Worm (Caenorhabditis elegans) whole organism, L4 larva: ENCODE results near the gene F18E9.7.

ENCODE experiments used
- F26F4.8 ChIP-seq: fragments of 200-800 bp; sonication (Bioruptor generic); conservative IDR thresholded peaks from 2 replicates; pipeline ENCODE4 v1.3.6; 2022; ENCODE audit warnings: missing genetic modification characterization, missing compliant biosample characterization
- F37D6.2 ChIP-seq: sonication (generic microtip); optimal IDR thresholded peaks from 2 replicates; lab custom pipeline; 2016; ENCODE audit warnings: mild to moderate bottlenecking, missing genetic modification characterization, missing compliant biosample characterization
- F44E2.7 ChIP-seq: fragments of 200-800 bp; sonication (Bioruptor generic); IDR thresholded peaks from 2 replicates; pipeline ENCODE4 v2.1.2; 2022; ENCODE audit warnings: missing genetic modification characterization, missing compliant biosample characterization
- F49E8.2 ChIP-seq: sonication (generic microtip); optimal IDR thresholded peaks from 2 replicates; lab custom pipeline; 2016; ENCODE audit warnings: missing compliant biosample characterization, mild to moderate bottlenecking, missing genetic modification characterization, borderline replicate concordance
- T26A8.4 ChIP-seq: fragments of 200-800 bp; sonication (Bioruptor generic); IDR thresholded peaks from 2 replicates; pipeline ENCODE4 v1.3.6; 2022; ENCODE audit warnings: missing genetic modification characterization, missing compliant biosample characterization
- Y48G9A.11 ChIP-seq: fragments of 200-800 bp; sonication (Bioruptor generic); IDR thresholded peaks from 2 replicates; pipeline ENCODE4 v1.3.6; 2022; ENCODE audit warnings: missing genetic modification reagents, missing genetic modification characterization, missing compliant biosample characterization
- Y75B8A.6 ChIP-seq: fragments of 200-800 bp; sonication (Bioruptor generic); IDR thresholded peaks from 2 replicates; pipeline ENCODE4 v1.3.6; 2022; ENCODE audit warnings: missing genetic modification reagents, missing genetic modification characterization, missing compliant biosample characterization
- ZK337.2 ChIP-seq: fragments of 200-800 bp; sonication (Bioruptor generic); IDR thresholded peaks from 2 replicates; pipeline ENCODE4 v1.3.6; 2022; ENCODE audit warnings: missing genetic modification reagents, missing genetic modification characterization, missing compliant biosample characterization
- ZK546.5 ChIP-seq, 2 experiments: sonication (generic microtip); optimal IDR thresholded peaks; 2 replicates each; lab custom pipeline; 2017; ENCODE audit warnings: missing biosample characterization in 2 of 2, missing genetic modification characterization in 2 of 2
- aly-2 ChIP-seq: sonication (generic microtip); optimal IDR thresholded peaks from 2 replicates; lab custom pipeline; 2018; ENCODE audit warnings: missing biosample characterization, missing genetic modification characterization
- arid-1 ChIP-seq: fragments of 200-800 bp; sonication (Bioruptor generic); conservative IDR thresholded peaks from 2 replicates; pipeline ENCODE4 v1.3.6; 2022; ENCODE audit warnings: missing genetic modification reagents, missing genetic modification characterization, missing compliant biosample characterization
- ceh-32 ChIP-seq: sonication (generic microtip); optimal IDR thresholded peaks from 2 replicates; lab custom pipeline; 2016; ENCODE audit warnings: mild to moderate bottlenecking, missing genetic modification characterization, missing compliant biosample characterization; ENCODE audit not compliant: poor library complexity
- ces-1 ChIP-seq: fragments of 150-350 bp; sonication (generic microtip); optimal IDR thresholded peaks from 4 replicates; lab custom pipeline; 2014; ENCODE audit warnings: missing biosample characterization, missing genetic modification reagents, missing genetic modification characterization
- daf-12 ChIP-seq: fragments of 150-350 bp; optimal IDR thresholded peaks from 2 replicates; lab custom pipeline; 2014; ENCODE audit warnings: missing biosample characterization, missing genetic modification reagents, missing genetic modification characterization
- daf-16 ChIP-seq, 3 experiments: sonication (generic microtip); optimal IDR thresholded peaks; 2 replicates each; lab custom pipeline; 2016 to 2017; ENCODE audit warnings: missing genetic modification characterization in 3 of 3, missing genetic modification reagents in 3 of 3, mild to moderate bottlenecking in 2 of 3, missing compliant biosample characterization in 2 of 3, missing biosample characterization in 1 of 3, moderate library complexity in 1 of 3
- daf-19 ChIP-seq: fragments of 200-800 bp; sonication (Bioruptor generic); conservative IDR thresholded peaks from 2 replicates; pipeline ENCODE4 v1.3.6; 2022; ENCODE audit warnings: missing genetic modification characterization, missing compliant biosample characterization
- daf-8 ChIP-seq: fragments of 200-800 bp; sonication (Bioruptor generic); IDR thresholded peaks from 2 replicates; pipeline ENCODE4 v1.3.6; 2022; ENCODE audit warnings: missing genetic modification characterization, missing compliant biosample characterization
- dmd-6 ChIP-seq: fragments of 200-800 bp; sonication (Bioruptor generic); IDR thresholded peaks from 2 replicates; pipeline ENCODE4 v1.3.6; 2022; ENCODE audit warnings: missing genetic modification reagents, missing genetic modification characterization, missing compliant biosample characterization
- duxl-1 ChIP-seq: sonication (generic microtip); optimal IDR thresholded peaks from 2 replicates; lab custom pipeline; 2016; ENCODE audit warnings: mild to moderate bottlenecking, missing genetic modification characterization, moderate library complexity, missing compliant biosample characterization; ENCODE audit not compliant: poor library complexity
- dve-1 ChIP-seq: sonication (generic microtip); optimal IDR thresholded peaks from 2 replicates; lab custom pipeline; 2017; ENCODE audit warnings: antibody characterized with exemption, mild to moderate bottlenecking, missing genetic modification characterization, missing compliant biosample characterization; ENCODE audit not compliant: insufficient read depth
- egl-27 ChIP-seq: sonication (generic microtip); optimal IDR thresholded peaks from 3 replicates; lab custom pipeline; 2017; ENCODE audit warnings: missing biosample characterization, missing genetic modification reagents, missing genetic modification characterization
- fos-1 ChIP-seq: fragments of 150-350 bp; optimal IDR thresholded peaks from 2 replicates; lab custom pipeline; 2014; ENCODE audit warnings: missing biosample characterization, missing genetic modification characterization
- hif-1 ChIP-seq, 2 experiments: sonication (generic microtip); optimal IDR thresholded peaks; 2 replicates each; lab custom pipeline; 2016 to 2017; ENCODE audit warnings: missing compliant biosample characterization in 2 of 2, missing genetic modification characterization in 2 of 2, missing genetic modification reagents in 2 of 2, missing genotype in 2 of 2, mild to moderate bottlenecking in 1 of 2
- jun-1 ChIP-seq: fragments of 150-350 bp; optimal IDR thresholded peaks from 2 replicates; lab custom pipeline; 2014; ENCODE audit warnings: missing biosample characterization, missing genetic modification reagents, missing genetic modification characterization
- lim-7 ChIP-seq: fragments of 200-800 bp; sonication (Bioruptor generic); IDR thresholded peaks from 2 replicates; pipeline ENCODE4 v1.3.6; 2022; ENCODE audit warnings: missing genetic modification characterization, missing compliant biosample characterization
- lin-15B ChIP-seq: fragments of 150-350 bp; sonication (generic microtip); optimal IDR thresholded peaks from 3 replicates; lab custom pipeline; 2014; ENCODE audit warnings: missing biosample characterization, missing genetic modification characterization
- lin-29 ChIP-seq: fragments of 200-800 bp; sonication (Bioruptor generic); IDR thresholded peaks from 2 replicates; pipeline ENCODE4 v1.3.6; 2022; ENCODE audit warnings: missing genetic modification reagents, missing genetic modification characterization, missing compliant biosample characterization
- lin-38 ChIP-seq: fragments of 200-800 bp; sonication (Bioruptor generic); IDR thresholded peaks from 2 replicates; pipeline ENCODE4 v1.3.6; 2022; ENCODE audit warnings: missing genetic modification reagents, missing genetic modification characterization, missing compliant biosample characterization
- lin-39 ChIP-seq: fragments of 150-350 bp; optimal IDR thresholded peaks from 2 replicates; lab custom pipeline; 2014; ENCODE audit warnings: missing biosample characterization, missing genetic modification reagents, missing genetic modification characterization
- madf-5 ChIP-seq, 2 experiments: fragments of 200-800 bp; sonication (Bioruptor generic); IDR thresholded peaks; 2 replicates each; pipeline ENCODE4 v1.3.6; 2022; ENCODE audit warnings: missing compliant biosample characterization in 2 of 2, missing genetic modification characterization in 2 of 2
- mxl-2 ChIP-seq: fragments of 200-800 bp; sonication (Bioruptor generic); conservative IDR thresholded peaks from 2 replicates; pipeline ENCODE4 v1.3.6; 2022; ENCODE audit warnings: missing genetic modification reagents, missing genetic modification characterization, missing compliant biosample characterization
- nhr-237 ChIP-seq: sonication (generic microtip); optimal IDR thresholded peaks from 2 replicates; lab custom pipeline; 2017; ENCODE audit warnings: missing biosample characterization, missing genetic modification characterization
- nhr-25 ChIP-seq: sonication (generic microtip); optimal IDR thresholded peaks from 2 replicates; lab custom pipeline; 2017; ENCODE audit warnings: missing genetic modification characterization, mild to moderate bottlenecking, missing compliant biosample characterization, antibody characterized with exemption, moderate library complexity, borderline replicate concordance; ENCODE audit not compliant: insufficient read depth
- nhr-28 ChIP-seq: fragments of 150-350 bp; optimal IDR thresholded peaks from 2 replicates; lab custom pipeline; 2014; ENCODE audit warnings: missing biosample characterization, missing genetic modification characterization
- nhr-48 ChIP-seq: sonication (generic microtip); optimal IDR thresholded peaks from 2 replicates; lab custom pipeline; 2016; ENCODE audit warnings: mild to moderate bottlenecking, missing genetic modification characterization, missing compliant biosample characterization
- pha-4 ChIP-seq, 2 experiments: fragments of 150-350 bp in 1 of 2; fragments of 200-800 bp in 1 of 2; sonication (Bioruptor generic) in 1 of 2; IDR thresholded peaks in 1 of 2; optimal IDR thresholded peaks in 1 of 2; 2 replicates each; pipeline versions ENCODE4 v1.3.6 to Lab custom; 2014 to 2022; ENCODE audit warnings: missing genetic modification characterization in 2 of 2, missing genetic modification reagents in 2 of 2, missing biosample characterization in 1 of 2, missing compliant biosample characterization in 1 of 2
- sdz-12 ChIP-seq: fragments of 200-800 bp; sonication (Bioruptor generic); optimal IDR thresholded peaks from 2 replicates; lab custom pipeline; 2018; ENCODE audit warnings: mild to moderate bottlenecking, missing genetic modification characterization, missing compliant biosample characterization
- spr-3 ChIP-seq: fragments of 200-800 bp; sonication (Bioruptor generic); optimal IDR thresholded peaks from 2 replicates; lab custom pipeline; 2018; ENCODE audit warnings: mild to moderate bottlenecking, missing genetic modification characterization, missing compliant biosample characterization
- tra-1 ChIP-seq: fragments of 200-800 bp; sonication (Bioruptor generic); IDR thresholded peaks from 2 replicates; pipeline ENCODE4 v1.3.6; 2022; ENCODE audit warnings: missing genetic modification reagents, missing genetic modification characterization, missing compliant biosample characterization
- unc-62 ChIP-seq, 3 experiments: fragments of 150-350 bp in 1 of 3; sonication (generic microtip); optimal IDR thresholded peaks in 2 of 3; peaks in 1 of 3; 1 replicate in 1 of 3; 2 replicates in 2 of 3; lab custom pipeline; 2014 to 2017; ENCODE audit warnings: missing biosample characterization in 3 of 3, missing genetic modification characterization in 3 of 3, missing genetic modification reagents in 3 of 3, missing genotype in 1 of 3
- zfp-2 ChIP-seq: sonication (generic microtip); optimal IDR thresholded peaks from 2 replicates; lab custom pipeline; 2016; ENCODE audit warnings: mild to moderate bottlenecking, missing genetic modification characterization, missing compliant biosample characterization
- ztf-11 ChIP-seq: fragments of 150-350 bp; optimal IDR thresholded peaks from 2 replicates; lab custom pipeline; 2014; ENCODE audit warnings: missing biosample characterization, missing genetic modification characterization

F18E9.7 gene

DNA sequence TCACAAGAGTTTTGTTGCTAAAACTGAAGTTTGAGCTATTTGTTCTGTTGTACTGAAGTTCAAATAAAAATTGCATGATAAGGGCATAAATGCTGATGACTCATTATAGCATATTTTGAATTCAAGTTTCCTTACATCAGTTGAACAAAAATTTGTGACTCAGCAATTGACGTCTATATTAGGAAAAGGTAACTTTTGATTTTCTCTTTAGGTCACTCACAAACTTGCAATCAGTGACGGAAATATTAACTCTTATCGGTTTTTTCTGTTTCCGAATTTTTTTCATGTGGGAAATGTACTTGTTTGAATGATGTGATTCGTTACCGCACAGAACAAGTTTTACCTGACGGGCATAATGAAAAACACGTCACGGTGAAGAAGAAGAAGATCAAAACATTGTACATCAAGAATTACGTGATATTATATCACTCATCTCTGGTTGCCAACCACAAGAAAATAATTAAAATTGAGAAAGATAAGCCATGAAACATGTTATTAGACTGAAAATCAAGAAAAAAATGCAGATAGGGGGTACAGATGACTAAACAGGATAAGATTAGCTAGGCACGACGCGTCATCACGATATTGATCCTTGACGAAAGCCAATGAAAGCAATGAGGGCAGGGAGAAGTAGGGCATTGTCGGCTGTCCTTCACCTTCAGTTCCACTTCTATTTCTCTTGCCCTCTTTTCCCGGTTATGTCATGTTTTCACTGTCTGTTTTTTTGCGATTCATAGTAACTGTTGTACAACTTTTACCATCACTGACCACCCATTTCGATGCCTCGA lies 33.7 kb downstream of the F18E9.7 start (continued):
- TF ChIP-seq lin-38 (GFP tag; lab: Robert Waterston, UW), result no peak
- TF ChIP-seq nhr-25, result no peak
- no peak for TF ChIP-seq F49E8.2
- TF ChIP-seq ces-1 (GFP tag; lab: Kevin White, UChicago), result no peak
- TF ChIP-seq fos-1 (tag; lab: Kevin White, UChicago), result no peak
- peak; percentile 11 for TF ChIP-seq nhr-48 (tag; lab: Kevin White, UChicago)
- peak; percentile 49 for TF ChIP-seq dmd-6 (GFP tag; lab: Robert Waterston, UW)

DNA sequence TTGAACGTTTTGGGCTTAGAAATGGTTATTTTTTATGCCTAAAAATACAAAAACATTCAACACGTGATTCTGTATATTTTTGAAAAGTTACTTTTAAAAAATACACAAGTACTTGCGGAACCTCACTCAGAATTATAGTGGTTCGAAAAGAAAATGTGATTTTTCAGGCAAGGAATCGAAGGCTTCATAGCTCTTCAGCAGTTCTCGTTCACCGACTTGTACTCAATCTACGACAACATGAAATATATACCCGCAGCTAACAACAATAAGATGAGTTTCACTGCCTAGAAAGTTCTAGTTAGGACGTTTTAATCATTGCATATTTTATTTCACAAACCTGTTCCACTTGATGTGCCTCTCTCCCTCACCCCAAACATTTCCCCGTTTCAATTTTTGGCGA lies 35.0 kb downstream of the F18E9.7 start:
- no peak for TF ChIP-seq ces-1 (GFP tag; lab: Kevin White, UChicago)
- TF ChIP-seq ztf-11 (tag; lab: Kevin White, UChicago), result no peak
- TF ChIP-seq egl-27 (tag; lab: Kevin White, UChicago), result no peak
- TF ChIP-seq unc-62 (GFP tag; optimal IDR thresholded peaks at IDR 0.05 in 1 of 2; lab: Kevin White, UChicago), result peak in 1 of 2 experiments; percentile 90
- no peak for TF ChIP-seq unc-62 (tag; optimal IDR thresholded peaks at IDR 0.05; lab: Kevin White, UChicago)
- TF ChIP-seq, all 104 proteins: peak for 1

DNA sequence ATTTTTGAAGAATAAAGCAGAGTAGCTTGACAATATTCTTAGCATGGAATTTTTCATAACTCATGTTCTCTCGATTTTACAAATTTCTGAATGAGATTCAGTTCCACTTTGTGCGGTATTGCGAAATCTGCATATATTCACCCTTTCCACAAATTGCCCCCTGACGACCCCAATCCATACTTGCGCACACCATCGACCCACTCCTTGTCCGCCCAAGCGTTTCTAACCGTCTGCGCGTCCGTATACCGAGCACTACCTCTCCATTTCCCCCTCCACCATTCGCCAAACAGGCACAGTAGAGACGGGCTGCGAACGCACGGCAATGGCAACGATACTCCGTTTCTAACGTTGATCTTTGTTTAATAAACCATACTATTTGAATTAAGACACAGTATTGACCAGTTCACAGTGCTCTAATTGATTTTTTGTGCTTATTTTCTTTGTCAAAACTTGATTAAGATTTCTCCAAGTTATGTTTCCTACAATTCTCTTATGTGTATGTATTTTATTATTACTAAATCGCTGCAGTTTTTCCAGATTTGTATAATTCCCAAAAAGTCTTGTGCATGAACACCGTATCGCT lies 40.8 kb downstream of the F18E9.7 start, which contains the start of gene utx-1:
Gene utx-1, plus strand, starts transcription at position 533 of the 583 bp plus-strand sequence.
- TF ChIP-seq lin-38 (GFP tag; lab: Robert Waterston, UW), result no peak
- no peak for TF ChIP-seq daf-12 (tag; lab: Kevin White, UChicago)
- TF ChIP-seq lin-15B, result no peak
- TF ChIP-seq nhr-237 (tag; lab: Kevin White, UChicago), result no peak
- peak; percentile 17; the same call in 1 of the 2 replicates for TF ChIP-seq lin-29 (GFP tag; lab: Robert Waterston, UW)
- no peak for TF ChIP-seq zfp-2
- TF ChIP-seq jun-1 (tag; lab: Kevin White, UChicago), result no peak
- no peak for TF ChIP-seq Y75B8A.6 (GFP tag; lab: Robert Waterston, UW)
- TF ChIP-seq ceh-32 (tag; lab: Kevin White, UChicago), result no peak
- no peak for TF ChIP-seq pha-4 (GFP tag; IDR thresholded peaks at IDR 0.05; lab: Robert Waterston, UW)
- no peak for TF ChIP-seq pha-4 (tag; optimal IDR thresholded peaks at IDR 0.05; lab: Kevin White, UChicago)
- TF ChIP-seq T26A8.4 (GFP tag; lab: Robert Waterston, UW), result no peak
- TF ChIP-seq F44E2.7 (GFP tag; lab: Robert Waterston, UW), result no peak
- no peak for TF ChIP-seq ZK546.5 (tag; optimal IDR thresholded peaks at IDR 0.05; lab: Kevin White, UChicago)
- peak; percentile 10 for TF ChIP-seq dve-1 (tag; lab: Kevin White, UChicago)
- TF ChIP-seq lin-39, result no peak
- TF ChIP-seq nhr-28 (tag; lab: Kevin White, UChicago), result no peak
- no peak for TF ChIP-seq spr-3
- no peak for TF ChIP-seq sdz-12 (GFP tag; lab: Kevin White, UChicago)
- no peak for TF ChIP-seq daf-16 (GFP tag; optimal IDR thresholded peaks at IDR 0.05; lab: Kevin White, UChicago)
- TF ChIP-seq daf-16 (tag; optimal IDR thresholded peaks at IDR 0.05; lab: Kevin White, UChicago), result peak; percentile 18
- no peak for TF ChIP-seq fos-1 (tag; lab: Kevin White, UChicago)
- TF ChIP-seq madf-5 (GFP tag; IDR thresholded peaks at IDR 0.05; lab: Robert Waterston, UW), result no peak
- TF ChIP-seq F37D6.2 (tag; lab: Kevin White, UChicago), result peak; percentile 27
- no peak for TF ChIP-seq arid-1 (GFP tag; lab: Robert Waterston, UW)
- no peak for TF ChIP-seq daf-19
- no peak for TF ChIP-seq ztf-11 (tag; lab: Kevin White, UChicago)
- TF ChIP-seq tra-1 (GFP tag; lab: Robert Waterston, UW), result no peak
- no peak for TF ChIP-seq lim-7 (GFP tag; lab: Robert Waterston, UW)
- no peak for TF ChIP-seq daf-8 (GFP tag; lab: Robert Waterston, UW)
- TF ChIP-seq hif-1 (tag; optimal IDR thresholded peaks at IDR 0.05; lab: Kevin White, UChicago), result peak in 1 of 2 experiments; percentile 21
- no peak for TF ChIP-seq ZK337.2
- no peak for TF ChIP-seq mxl-2 (GFP tag; lab: Robert Waterston, UW)
- no peak for TF ChIP-seq aly-2
- TF ChIP-seq F26F4.8 (GFP tag; lab: Robert Waterston, UW), result no peak
- TF ChIP-seq F49E8.2, result no peak
- no peak for TF ChIP-seq duxl-1 (tag; lab: Kevin White, UChicago)
- no peak for TF ChIP-seq Y48G9A.11 (GFP tag; lab: Robert Waterston, UW)
